In genomic region chrIV:10155475-10155874, ce11 we compare ENCODE assay signal across 4 worm cellular contexts.
TF ChIP-seq lines count a peak whose summit lies in the region.

Gene ttr-54 (plus strand): TSS chrIV:10155775.

TF ChIP-seq in whole organism, L1 larva, 84 proteins besides CTCF, POLR2A, EP300 and RAD21:
- no peak for TF ChIP-seq alr-1 (tag; optimal IDR thresholded peaks at IDR 0.05; lab: Kevin White, UChicago; ENCODE audit: borderline replicate concordance)
- TF ChIP-seq ceh-88 (GFP tag; IDR thresholded peaks at IDR 0.05; lab: Robert Waterston, UW), result no peak
- TF ChIP-seq rnt-1 (tag; optimal IDR thresholded peaks at IDR 0.05; lab: Kevin White, UChicago), result peak; percentile 24
- no peak for TF ChIP-seq ceh-90 (tag; optimal IDR thresholded peaks at IDR 0.05; lab: Kevin White, UChicago)
TF ChIP-seq in whole organism, L1 larva: peak in this region for 1.

TF ChIP-seq in whole organism, L4 larva, 104 proteins besides CTCF, POLR2A, EP300 and RAD21:
- TF ChIP-seq hlh-30 (tag; optimal IDR thresholded peaks at IDR 0.05; lab: Kevin White, UChicago; ENCODE audit: insufficient read depth), result peak; percentile 10
- TF ChIP-seq ama-1 (optimal IDR thresholded peaks at IDR 0.05; lab: Kevin White, UChicago), result no peak

TF ChIP-seq in whole organism, mixed stage, embryonic, 35 proteins besides CTCF, POLR2A, EP300 and RAD21:
- no peak for TF ChIP-seq lsy-2 (tag; optimal IDR thresholded peaks at IDR 0.05; lab: Kevin White, UChicago)
- TF ChIP-seq elt-1 (tag; optimal IDR thresholded peaks at IDR 0.05; lab: Kevin White, UChicago; ENCODE audit: borderline replicate concordance, insufficient read depth), result no peak
- no peak for TF ChIP-seq sptf-1 (tag; optimal IDR thresholded peaks at IDR 0.05; lab: Kevin White, UChicago)
- peak; percentile 56 for TF ChIP-seq hlh-1 (tag; optimal IDR thresholded peaks at IDR 0.05; lab: Kevin White, UChicago)
TF ChIP-seq in whole organism, mixed stage, embryonic: peak in this region for 1.

TF ChIP-seq in whole organism, young adult, 124 proteins besides CTCF, POLR2A, EP300 and RAD21:
- TF ChIP-seq dpl-1 (GFP tag; optimal IDR thresholded peaks at IDR 0.05; lab: Kevin White, UChicago) (no peak), K12H6.12 (tag; optimal IDR thresholded peaks at IDR 0.05; lab: Kevin White, UChicago) (no peak), madf-6 (GFP tag; IDR thresholded peaks at IDR 0.05; lab: Robert Waterston, UW) (peak; percentile 48; the same call in 1 of the 2 replicates), ceh-91 (GFP tag; IDR thresholded peaks at IDR 0.05; lab: Robert Waterston, UW) (no peak)
